Worm (Caenorhabditis elegans) whole organism, L3 larva: ENCODE results near the gene T07D3.9.

Experiments
- aly-2 ChIP-seq: fragments of 150-350 bp; optimal IDR thresholded peaks from 2 replicates; lab custom pipeline; 2014; ENCODE audit warnings: missing biosample characterization, missing genetic modification characterization
- ama-1 ChIP-seq: fragments of 150-350 bp; optimal IDR thresholded peaks from 2 replicates; lab custom pipeline; 2018
- daf-12 ChIP-seq: fragments of 150-350 bp; optimal IDR thresholded peaks from 2 replicates; lab custom pipeline; 2014; ENCODE audit warnings: missing biosample characterization, missing genetic modification reagents, missing genetic modification characterization
- egl-27 ChIP-seq: sonication (generic microtip); optimal IDR thresholded peaks from 4 replicates; lab custom pipeline; 2017; ENCODE audit warnings: missing biosample characterization, missing genetic modification reagents, missing genetic modification characterization
- fkh-2 ChIP-seq: fragments of 150-350 bp; optimal IDR thresholded peaks from 2 replicates; lab custom pipeline; 2014; ENCODE audit warnings: missing biosample characterization, missing genetic modification reagents, missing genetic modification characterization
- nfya-1 ChIP-seq: sonication (generic microtip); optimal IDR thresholded peaks from 2 replicates; lab custom pipeline; 2017; ENCODE audit warnings: missing genetic modification characterization, mild to moderate bottlenecking, missing compliant biosample characterization, antibody characterized with exemption, moderate library complexity; ENCODE audit not compliant: insufficient read depth
- pqm-1 ChIP-seq: fragments of 150-350 bp; optimal IDR thresholded peaks from 2 replicates; lab custom pipeline; 2017; ENCODE audit warnings: missing biosample characterization, missing genetic modification characterization, inconsistent platforms
- sea-2 ChIP-seq: fragments of 150-350 bp; sonication (generic microtip); optimal IDR thresholded peaks from 4 replicates; lab custom pipeline; 2014; ENCODE audit warnings: missing biosample characterization, missing genetic modification reagents, missing genetic modification characterization
- skn-1 ChIP-seq: fragments of 150-350 bp; optimal IDR thresholded peaks from 2 replicates; lab custom pipeline; 2014; ENCODE audit warnings: missing biosample characterization, missing genetic modification characterization
- unc-39 ChIP-seq: sonication (generic microtip); optimal IDR thresholded peaks from 4 replicates; lab custom pipeline; 2017; ENCODE audit warnings: missing biosample characterization, missing genetic modification characterization
- unc-62 ChIP-seq: fragments of 150-350 bp; sonication (generic microtip); optimal IDR thresholded peaks from 4 replicates; lab custom pipeline; 2014; ENCODE audit warnings: missing biosample characterization, missing genetic modification reagents, missing genetic modification characterization

- TF ChIP-seq pqm-1 (tag; lab: Kevin White, UChicago) = no peak
- no peak for TF ChIP-seq nfya-1 (tag; lab: Kevin White, UChicago)
- no peak for TF ChIP-seq ama-1
- no peak for TF ChIP-seq egl-27 (tag; lab: Kevin White, UChicago)
- TF ChIP-seq sea-2 = no peak
- no peak for TF ChIP-seq skn-1 (tag; lab: Kevin White, UChicago)
- no peak for TF ChIP-seq fkh-2 (tag; lab: Kevin White, UChicago)
- no peak for TF ChIP-seq daf-12 (tag; lab: Kevin White, UChicago)
- TF ChIP-seq unc-39 (tag; lab: Kevin White, UChicago) = no peak
- no peak for TF ChIP-seq unc-62 (GFP tag; lab: Kevin White, UChicago)
- TF ChIP-seq aly-2 (tag; lab: Kevin White, UChicago) = no peak
Observed at ce11 chrII:915780-916179, 15.1 kb upstream of the T07D3.9 start, which contains the start of gene fbxc-29.
